Fruit fly (Drosophila melanogaster) whole organism, wandering third instar larva: ENCODE data around the gene CG11378.

ENCODE experiments used
- Dif ChIP-seq: fragments of 200-275, 200-300 bp; sonication (Bioruptor generic); optimal IDR thresholded peaks from 2 replicates; lab custom pipeline; 2018; ENCODE audit warnings: missing biosample characterization, missing genetic modification characterization; ENCODE audit not compliant: partially characterized antibody
- Myc ChIP-seq: fragments of >200 bp; optimal IDR thresholded peaks from 2 replicates; lab custom pipeline; 2017
- N ChIP-seq: fragments of >200 bp; optimal IDR thresholded peaks from 2 replicates; lab custom pipeline; 2018; ENCODE audit warnings: missing biosample characterization, missing external identifiers, missing genetic modification characterization
- Rel ChIP-seq, 2 experiments: fragments of 200-800 bp; sonication (Bioruptor generic) in 1 of 2; optimal IDR thresholded peaks; 2 replicates in 1 of 2; 3 replicates in 1 of 2; lab custom pipeline; 2016 to 2019; ENCODE audit warnings: mild to moderate bottlenecking in 2 of 2, missing biosample characterization in 2 of 2, missing genetic modification characterization in 2 of 2, moderate library complexity in 1 of 2
- Sp1 ChIP-seq: fragments of 200-800 bp; sonication (Bioruptor generic); optimal IDR thresholded peaks from 3 replicates; lab custom pipeline; 2019; ENCODE audit warnings: missing biosample characterization, mild to moderate bottlenecking, missing genetic modification characterization, moderate library complexity
- br ChIP-seq: fragments of 200-800 bp; sonication (Bioruptor generic); optimal IDR thresholded peaks from 2 replicates; lab custom pipeline; 2016; ENCODE audit warnings: missing biosample characterization, missing genetic modification characterization
- fru ChIP-seq: fragments of 200-800 bp; sonication (Bioruptor generic); optimal IDR thresholded peaks from 3 replicates; lab custom pipeline; 2016; ENCODE audit warnings: missing biosample characterization, mild to moderate bottlenecking, missing genetic modification characterization
- h ChIP-seq: fragments of 200-800 bp; sonication (Bioruptor generic); optimal IDR thresholded peaks from 3 replicates; lab custom pipeline; 2016; ENCODE audit warnings: missing biosample characterization, mild to moderate bottlenecking, missing genetic modification characterization
- jim ChIP-seq: fragments of 175-275, 200-325 bp; sonication (Bioruptor generic); optimal IDR thresholded peaks from 2 replicates; lab custom pipeline; 2016; ENCODE audit warnings: missing biosample characterization, mild to moderate bottlenecking, missing genetic modification characterization
- lola ChIP-seq: fragments of >200 bp; optimal IDR thresholded peaks from 2 replicates; lab custom pipeline; 2017; ENCODE audit warnings: missing biosample characterization, missing genetic modification characterization
- pan ChIP-seq: fragments of >200 bp; optimal IDR thresholded peaks from 2 replicates; lab custom pipeline; 2017
- psq ChIP-seq: fragments of 200-800 bp; sonication (Bioruptor generic); optimal IDR thresholded peaks from 3 replicates; lab custom pipeline; 2017; ENCODE audit warnings: missing biosample characterization, mild to moderate bottlenecking, missing genetic modification characterization, moderate library complexity
- tai ChIP-seq: sonication (Bioruptor generic); optimal IDR thresholded peaks from 2 replicates; lab custom pipeline; 2016; ENCODE audit warnings: missing biosample characterization, missing genetic modification characterization

- TF ChIP-seq tai, result no peak
- TF ChIP-seq lola (GFP tag; lab: Kevin White, UChicago), result no peak
- no peak for TF ChIP-seq pan (lab: Kevin White, UChicago)
- no peak for TF ChIP-seq Myc (lab: Kevin White, UChicago)
- TF ChIP-seq Sp1 (GFP tag; lab: Kevin White, UChicago), result no peak
- no peak for TF ChIP-seq h (GFP tag; lab: Kevin White, UChicago)
- TF ChIP-seq Dif (GFP tag; lab: Kevin White, UChicago), result no peak
- no peak for TF ChIP-seq fru
- TF ChIP-seq N (GFP tag; lab: Kevin White, UChicago), result no peak
- no peak for TF ChIP-seq br
- TF ChIP-seq jim (GFP tag; lab: Kevin White, UChicago), result no peak
- TF ChIP-seq psq, result no peak
- TF ChIP-seq Rel (GFP tag; optimal IDR thresholded peaks at IDR 0.05; lab: Kevin White, UChicago), result no peak
- no peak for TF ChIP-seq Rel (tag; optimal IDR thresholded peaks at IDR 0.05; lab: Kevin White, UChicago)
These were observed 13.1 kb downstream of the CG11378 start for dm6 chrX:1183742-1184141.
